Fruit fly (Drosophila melanogaster) whole organism, prepupa: ENCODE measurements around the gene CG10804.

ENCODE experiments used
- Blimp-1 ChIP-seq: fragments of 200-800 bp; sonication (Bioruptor generic); optimal IDR thresholded peaks from 3 replicates; lab custom pipeline; 2017; ENCODE audit warnings: missing biosample characterization, missing genetic modification characterization, mild to moderate bottlenecking, moderate library complexity, missing genetic modification reagents
- CG10631 ChIP-seq: fragments of 200-800 bp; sonication (Bioruptor generic); optimal IDR thresholded peaks from 2 replicates; lab custom pipeline; 2016; ENCODE audit warnings: missing biosample characterization, missing genetic modification characterization
- CG10669 ChIP-seq: fragments of 200-800 bp; sonication (Bioruptor generic); optimal IDR thresholded peaks from 3 replicates; lab custom pipeline; 2018; ENCODE audit warnings: missing biosample characterization, mild to moderate bottlenecking, missing genetic modification characterization, moderate library complexity
- CG11294 ChIP-seq: fragments of 200-800 bp; sonication (Bioruptor generic); IDR thresholded peaks from 2 replicates; pipeline ENCODE4 v1.3.6; 2022; ENCODE audit warnings: missing biosample characterization, missing genetic modification characterization
- CG11902 ChIP-seq: fragments of 200-800 bp; sonication (Bioruptor generic); optimal IDR thresholded peaks from 3 replicates; lab custom pipeline; 2016; ENCODE audit warnings: missing biosample characterization, missing genetic modification characterization
- CG15336 ChIP-seq: fragments of 200-800 bp; sonication (Bioruptor generic); IDR thresholded peaks from 2 replicates; pipeline ENCODE4 v1.3.6; 2022; ENCODE audit warnings: missing biosample characterization, missing genetic modification characterization
- CG1621 ChIP-seq: fragments of 200-800 bp; sonication (Bioruptor generic); optimal IDR thresholded peaks from 3 replicates; lab custom pipeline; 2018; ENCODE audit warnings: missing biosample characterization, mild to moderate bottlenecking, missing genetic modification characterization
- CG31627 ChIP-seq: fragments of 200-800 bp; sonication (Bioruptor generic); optimal IDR thresholded peaks from 3 replicates; lab custom pipeline; 2016; ENCODE audit warnings: missing biosample characterization, missing genetic modification characterization
- CG32006 ChIP-seq: fragments of 200-800 bp; sonication (Bioruptor generic); optimal IDR thresholded peaks from 3 replicates; lab custom pipeline; 2017; ENCODE audit warnings: missing biosample characterization, mild to moderate bottlenecking, missing genetic modification characterization
- CG34406 ChIP-seq: fragments of 200-800 bp; sonication (Bioruptor generic); optimal IDR thresholded peaks from 3 replicates; lab custom pipeline; 2016; ENCODE audit warnings: missing biosample characterization, missing genetic modification characterization
- CG3919 ChIP-seq: fragments of 200-800 bp; sonication (Bioruptor generic); optimal IDR thresholded peaks from 3 replicates; lab custom pipeline; 2016; ENCODE audit warnings: missing biosample characterization, missing genetic modification characterization
- CG6163 ChIP-seq: fragments of 200-800 bp; sonication (Bioruptor generic); IDR thresholded peaks from 3 replicates; pipeline ENCODE4 v1.3.6; 2022; ENCODE audit warnings: missing biosample characterization, missing genetic modification characterization
- CG6276 ChIP-seq: fragments of 200-800 bp; sonication (Bioruptor generic); optimal IDR thresholded peaks from 2 replicates; lab custom pipeline; 2017; ENCODE audit warnings: missing biosample characterization, mild to moderate bottlenecking, missing genetic modification characterization
- CG6792 ChIP-seq: fragments of 200-800 bp; sonication (Bioruptor generic); optimal IDR thresholded peaks from 3 replicates; lab custom pipeline; 2016; ENCODE audit warnings: missing biosample characterization, missing genetic modification characterization
- CG6808 ChIP-seq: fragments of 200-800 bp; sonication (Bioruptor generic); optimal IDR thresholded peaks from 3 replicates; lab custom pipeline; 2017; ENCODE audit warnings: missing biosample characterization, missing genetic modification characterization, mild to moderate bottlenecking, moderate library complexity, missing genetic modification reagents
- CG6854 ChIP-seq: fragments of 200-800 bp; sonication (Bioruptor generic); optimal IDR thresholded peaks from 2 replicates; lab custom pipeline; 2017; ENCODE audit warnings: missing biosample characterization, mild to moderate bottlenecking, missing genetic modification characterization
- CG7368 ChIP-seq: fragments of 200-800 bp; sonication (Bioruptor generic); optimal IDR thresholded peaks from 3 replicates; lab custom pipeline; 2016; ENCODE audit warnings: missing biosample characterization, missing genetic modification characterization
- CG8119 ChIP-seq: fragments of 200-800 bp; sonication (Bioruptor generic); IDR thresholded peaks from 3 replicates; pipeline ENCODE4 v1.3.6; 2022; ENCODE audit warnings: missing biosample characterization, missing genetic modification characterization
- CG8319 ChIP-seq: fragments of 200-800 bp; sonication (Bioruptor generic); optimal IDR thresholded peaks from 3 replicates; lab custom pipeline; 2016; ENCODE audit warnings: missing biosample characterization, missing genetic modification characterization
- CG8632 ChIP-seq: fragments of 200-800 bp; sonication (Bioruptor generic); optimal IDR thresholded peaks from 3 replicates; lab custom pipeline; 2016; ENCODE audit warnings: missing biosample characterization, missing genetic modification characterization
- CG9139 ChIP-seq: fragments of 200-800 bp; sonication (Bioruptor generic); optimal IDR thresholded peaks from 3 replicates; lab custom pipeline; 2017; ENCODE audit warnings: missing biosample characterization, mild to moderate bottlenecking, missing genetic modification characterization
- Eip75B ChIP-seq: fragments of 200-800 bp; sonication (Bioruptor generic); optimal IDR thresholded peaks from 3 replicates; lab custom pipeline; 2016; ENCODE audit warnings: missing biosample characterization, missing genetic modification characterization
- Eip78C ChIP-seq: fragments of 200-800 bp; sonication (Bioruptor generic); peaks from one replicate; lab custom pipeline; 2016; ENCODE audit warnings: missing biosample characterization, missing genetic modification characterization
- Eip93F ChIP-seq: fragments of 200-800 bp; sonication (Bioruptor generic); optimal IDR thresholded peaks from 2 replicates; lab custom pipeline; 2016; ENCODE audit warnings: missing biosample characterization, mild to moderate bottlenecking, missing genetic modification characterization
- Gug ChIP-seq: fragments of 200-800 bp; sonication (Bioruptor generic); IDR thresholded peaks from 2 replicates; pipeline ENCODE4 v1.3.6; 2022; ENCODE audit warnings: missing biosample characterization, missing genetic modification characterization
- Hr39 ChIP-seq: fragments of 200-800 bp; sonication (Bioruptor generic); optimal IDR thresholded peaks from 2 replicates; lab custom pipeline; 2016; ENCODE audit warnings: missing biosample characterization, missing genetic modification characterization
- Hr4 ChIP-seq: fragments of 200-800 bp; sonication (Bioruptor generic); optimal IDR thresholded peaks from 3 replicates; lab custom pipeline; 2016; ENCODE audit warnings: missing biosample characterization, missing genetic modification characterization
- Lpt ChIP-seq: fragments of 200-800 bp; sonication (Bioruptor generic); optimal IDR thresholded peaks from 3 replicates; lab custom pipeline; 2016; ENCODE audit warnings: missing biosample characterization, missing genetic modification characterization
- Met ChIP-seq: fragments of 200-800 bp; sonication (Bioruptor generic); optimal IDR thresholded peaks from 3 replicates; lab custom pipeline; 2016; ENCODE audit warnings: missing biosample characterization, missing genetic modification characterization
- OdsH ChIP-seq: fragments of 200-800 bp; sonication (Bioruptor generic); optimal IDR thresholded peaks from 3 replicates; lab custom pipeline; 2016; ENCODE audit warnings: missing biosample characterization, missing genetic modification characterization
- Sox102F ChIP-seq: fragments of 200-800 bp; sonication (Bioruptor generic); optimal IDR thresholded peaks from 2 replicates; lab custom pipeline; 2016; ENCODE audit warnings: missing biosample characterization, mild to moderate bottlenecking, missing genetic modification characterization
- Sox14 ChIP-seq: fragments of 200-800 bp; sonication (Bioruptor generic); optimal IDR thresholded peaks from 3 replicates; lab custom pipeline; 2016; ENCODE audit warnings: missing biosample characterization, missing genetic modification characterization
- Sox15 ChIP-seq: fragments of 200-800 bp; sonication (Bioruptor generic); optimal IDR thresholded peaks from 3 replicates; lab custom pipeline; 2016; ENCODE audit warnings: missing biosample characterization, missing genetic modification characterization
- achi ChIP-seq: fragments of 200-800 bp; sonication (Bioruptor generic); optimal IDR thresholded peaks from 3 replicates; lab custom pipeline; 2016; ENCODE audit warnings: missing biosample characterization, missing genetic modification characterization
- acj6 ChIP-seq: fragments of 200-800 bp; sonication (Bioruptor generic); optimal IDR thresholded peaks from 3 replicates; lab custom pipeline; 2016; ENCODE audit warnings: missing biosample characterization, missing genetic modification characterization
- cyc ChIP-seq: fragments of 200-800 bp; sonication (Bioruptor generic); optimal IDR thresholded peaks from 3 replicates; lab custom pipeline; 2016; ENCODE audit warnings: missing biosample characterization, missing genetic modification characterization
- dac ChIP-seq: fragments of 200-800 bp; sonication (Bioruptor generic); optimal IDR thresholded peaks from 2 replicates; lab custom pipeline; 2017; ENCODE audit warnings: missing biosample characterization, mild to moderate bottlenecking, missing genetic modification characterization
- dsx ChIP-seq: fragments of 200-800 bp; optimal IDR thresholded peaks from 3 replicates; lab custom pipeline; 2019; ENCODE audit warnings: missing biosample characterization, mild to moderate bottlenecking, missing genetic modification characterization, moderate library complexity; ENCODE audit not compliant: poor library complexity, severe bottlenecking
- eg ChIP-seq: fragments of 200-800 bp; sonication (Bioruptor generic); IDR thresholded peaks from 3 replicates; pipeline ENCODE4 v1.3.6; 2022; ENCODE audit warnings: missing biosample characterization, missing genetic modification characterization
- esn ChIP-seq: fragments of 200-800 bp; sonication (Bioruptor generic); optimal IDR thresholded peaks from 2 replicates; lab custom pipeline; 2016; ENCODE audit warnings: missing biosample characterization, mild to moderate bottlenecking, missing genetic modification characterization, moderate library complexity
- fd59A ChIP-seq: fragments of 200-800 bp; sonication (Bioruptor generic); optimal IDR thresholded peaks from 2 replicates; lab custom pipeline; 2017; ENCODE audit warnings: missing biosample characterization, mild to moderate bottlenecking, missing genetic modification characterization, missing genetic modification reagents
- fkh ChIP-seq: fragments of 200-800 bp; sonication (Bioruptor generic); optimal IDR thresholded peaks from 3 replicates; lab custom pipeline; 2017; ENCODE audit warnings: missing biosample characterization, mild to moderate bottlenecking, missing genetic modification characterization, moderate library complexity
- lz ChIP-seq: fragments of 200-800 bp; sonication (Bioruptor generic); optimal IDR thresholded peaks from 3 replicates; lab custom pipeline; 2016; ENCODE audit warnings: missing biosample characterization, missing genetic modification characterization
- pdm3 ChIP-seq: fragments of 200-800 bp; sonication (Bioruptor generic); optimal IDR thresholded peaks from 3 replicates; lab custom pipeline; 2016; ENCODE audit warnings: missing biosample characterization, missing genetic modification characterization
- salr ChIP-seq, 2 experiments: fragments of 200-800 bp; sonication (Bioruptor generic); optimal IDR thresholded peaks; 3 replicates each; lab custom pipeline; 2016 to 2018; ENCODE audit warnings: missing biosample characterization in 2 of 2, missing genetic modification characterization in 2 of 2, mild to moderate bottlenecking in 1 of 2
- vri ChIP-seq: fragments of 200-800 bp; sonication (Bioruptor generic); optimal IDR thresholded peaks from 3 replicates; lab custom pipeline; 2016; ENCODE audit warnings: missing biosample characterization, mild to moderate bottlenecking, missing genetic modification characterization

CG10804 gene

dm6 chrX:3432928-3433327, 49.2 kb downstream of the CG10804 start (continued):
- peak; percentile 94 for TF ChIP-seq CG6163 (GFP tag; lab: Robert Waterston, UW)
- TF ChIP-seq CG7368 = peak; percentile 91
- TF ChIP-seq CG6276 (GFP tag; lab: Kevin White, UChicago) = peak; percentile 78
- peak; percentile 44 for TF ChIP-seq vri (GFP tag; lab: Kevin White, UChicago)
- peak; percentile 82 for TF ChIP-seq CG1621
- TF ChIP-seq cyc = peak; percentile 90
- TF ChIP-seq Blimp-1 = no peak
- TF ChIP-seq Hr4 (GFP tag; lab: Kevin White, UChicago) = peak; percentile 90
- peak; percentile 75 for TF ChIP-seq Sox102F (GFP tag; lab: Kevin White, UChicago)
- peak; percentile 64 to 82 for TF ChIP-seq salr (GFP tag; optimal IDR thresholded peaks at IDR 0.05; lab: Kevin White, UChicago)
- peak; percentile 72 for TF ChIP-seq CG6808 (GFP tag; lab: Kevin White, UChicago)
- no peak for TF ChIP-seq Eip93F (GFP tag; lab: Kevin White, UChicago)
- peak; percentile 78 for TF ChIP-seq CG10631
- peak; percentile 86 for TF ChIP-seq CG8319 (GFP tag; lab: Kevin White, UChicago)
- TF ChIP-seq CG9139 = peak; percentile 62
- peak; percentile 72 for TF ChIP-seq dsx
- TF ChIP-seq lz (GFP tag; lab: Kevin White, UChicago) = peak; percentile 83
- peak; percentile 96 for TF ChIP-seq Eip78C (GFP tag; lab: Kevin White, UChicago)
- TF ChIP-seq CG34406 = peak; percentile 79
- no peak for TF ChIP-seq CG6854 (GFP tag; lab: Kevin White, UChicago)
- TF ChIP-seq CG10669 (GFP tag; lab: Kevin White, UChicago) = peak; percentile 91

- no peak for TF ChIP-seq Blimp-1
- TF ChIP-seq Sox15 (GFP tag; lab: Kevin White, UChicago) = no peak
- TF ChIP-seq Gug (GFP tag; lab: Robert Waterston, UW) = peak; percentile 54
- no peak for TF ChIP-seq CG7368
- no peak for TF ChIP-seq CG3919
- no peak for TF ChIP-seq CG8319 (GFP tag; lab: Kevin White, UChicago)
- TF ChIP-seq CG34406 = no peak
- TF ChIP-seq cyc = no peak
- TF ChIP-seq CG31627 (GFP tag; lab: Kevin White, UChicago) = no peak
- peak; percentile 81 for TF ChIP-seq CG15336 (GFP tag; lab: Robert Waterston, UW)
- peak; percentile 18 for TF ChIP-seq OdsH (GFP tag; lab: Kevin White, UChicago)
- no peak for TF ChIP-seq CG6808 (GFP tag; lab: Kevin White, UChicago)
- no peak for TF ChIP-seq Eip75B (GFP tag; lab: Kevin White, UChicago)
- TF ChIP-seq Hr39 = no peak
- peak; percentile 2 for TF ChIP-seq pdm3 (GFP tag; lab: Kevin White, UChicago)
- TF ChIP-seq fkh (GFP tag; lab: Kevin White, UChicago) = no peak
- TF ChIP-seq CG11294 (GFP tag; lab: Robert Waterston, UW) = no peak; the same call in 1 of the 2 replicates
- TF ChIP-seq CG8119 (GFP tag; lab: Robert Waterston, UW) = peak; percentile 53; the same call in 1 of the 3 replicates
- no peak for TF ChIP-seq Sox14 (GFP tag; lab: Kevin White, UChicago)
- TF ChIP-seq CG10631 = no peak
- no peak for TF ChIP-seq Lpt (GFP tag; lab: Kevin White, UChicago)
- TF ChIP-seq CG6854 (GFP tag; lab: Kevin White, UChicago) = no peak
- TF ChIP-seq CG1621 = no peak
- TF ChIP-seq salr (GFP tag; optimal IDR thresholded peaks at IDR 0.05; lab: Kevin White, UChicago) = no peak
- no peak for TF ChIP-seq CG11902 (GFP tag; lab: Kevin White, UChicago)
- 0 out of 3 replicates have a peak, but pooled peaks have one; percentile 8 for TF ChIP-seq CG6163 (GFP tag; lab: Robert Waterston, UW)
- TF ChIP-seq CG8632 = no peak
- peak; percentile 67 for TF ChIP-seq eg
- TF ChIP-seq dac = no peak
- peak; percentile 23 for TF ChIP-seq CG32006
- no peak for TF ChIP-seq CG6792
- TF ChIP-seq Hr4 (GFP tag; lab: Kevin White, UChicago) = no peak
- TF ChIP-seq CG6276 (GFP tag; lab: Kevin White, UChicago) = no peak
- peak; percentile 2 for TF ChIP-seq achi (GFP tag; lab: Kevin White, UChicago)
- TF ChIP-seq Met (GFP tag; lab: Kevin White, UChicago) = no peak
- TF ChIP-seq acj6 (GFP tag; lab: Kevin White, UChicago) = no peak
- peak; percentile 77 for TF ChIP-seq Eip78C (GFP tag; lab: Kevin White, UChicago)
- TF ChIP-seq esn (GFP tag; lab: Kevin White, UChicago) = no peak
- no peak for TF ChIP-seq fd59A (GFP tag; lab: Kevin White, UChicago)
Observed at dm6 chrX:3431641-3432040, 50.5 kb downstream of the CG10804 start.
